Worm (Caenorhabditis elegans): ENCODE data around the gene clec-141.

DNA sequence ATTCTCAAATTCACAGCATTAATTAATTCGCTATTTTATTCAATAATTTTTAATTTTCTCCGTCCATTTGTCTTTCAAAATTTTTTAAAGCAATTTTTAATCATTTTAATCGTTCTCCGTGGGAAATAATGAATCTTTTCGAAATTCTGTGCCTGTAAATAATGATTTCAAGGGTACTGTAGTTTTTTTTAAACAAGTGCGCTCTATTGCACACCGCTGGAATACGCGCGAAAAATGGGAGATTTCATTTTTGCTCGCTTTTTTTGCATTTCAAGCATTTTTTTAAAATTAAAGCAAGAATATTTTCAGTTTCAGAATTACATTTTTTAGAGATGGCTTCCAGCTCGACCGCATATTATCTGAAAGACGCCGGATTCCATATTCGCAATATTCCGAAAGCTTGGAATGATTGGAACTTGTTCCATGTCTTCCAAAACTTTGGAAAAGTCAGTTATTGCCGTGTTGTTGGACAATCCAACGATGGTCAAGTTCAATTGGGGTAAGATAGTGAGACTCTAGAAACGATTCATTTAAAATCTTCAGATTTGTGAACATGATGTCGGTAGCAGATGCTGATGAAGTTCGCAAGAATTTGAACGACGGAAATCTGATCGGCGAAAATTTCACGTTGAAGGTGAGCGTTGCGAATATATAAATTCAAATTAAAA, 13.6 kb upstream of the clec-141 start, which contains the start of gene tofu-6:
- no peak for TF ChIP-seq pha-4 (tag; optimal IDR thresholded peaks at IDR 0.05)
- TF ChIP-seq nhr-2 (tag; optimal IDR thresholded peaks at IDR 0.05): no peak
